Fruit fly (Drosophila melanogaster) S2 (cell line): Measurements from ENCODE around the gene Cyp9f3.

ENCODE experiments used
- CG8478 ChIP-seq: fragments of >200 bp; optimal IDR thresholded peaks from 2 replicates; lab custom pipeline; 2018
- CTCF ChIP-seq, 2 experiments: fragments of >200 bp; optimal IDR thresholded peaks; 2 replicates each; lab custom pipeline; 2018

DNA sequence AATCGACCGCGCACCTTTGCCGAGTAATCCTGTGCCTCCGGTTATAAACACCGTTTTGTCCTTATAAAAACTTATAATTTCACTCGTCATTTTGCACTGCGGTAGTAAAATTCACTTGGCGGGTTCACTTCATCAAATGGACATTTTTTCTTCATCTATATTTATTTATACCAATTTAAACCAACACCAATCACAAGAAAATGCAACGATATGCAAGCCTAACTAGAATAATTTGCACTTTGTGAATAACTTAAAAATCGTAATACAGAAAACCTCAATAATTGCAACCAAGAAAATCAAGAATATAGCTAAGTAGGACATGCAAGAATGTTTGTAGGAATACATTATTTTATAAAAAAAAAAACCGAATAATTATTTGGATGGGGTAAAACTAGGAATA, 2.8 kb downstream of the Cyp9f3 start, which contains the start of the genes CG10096 and CG10097:
- no peak for TF ChIP-seq CG8478 (lab: Kevin White, UChicago)
- TF ChIP-seq CTCF (optimal IDR thresholded peaks at IDR 0.05; lab: Kevin White, UChicago) = no peak
